Fruit fly (Drosophila melanogaster) whole organism, larva: ENCODE measurements around the gene retinin.

Source experiments
- noc ChIP-seq: fragments of 200-800 bp; sonication (Bioruptor generic); optimal IDR thresholded peaks from 3 replicates; lab custom pipeline; 2019; ENCODE audit warnings: missing biosample characterization, mild to moderate bottlenecking, missing genetic modification characterization, moderate library complexity

retinin gene

DNA sequence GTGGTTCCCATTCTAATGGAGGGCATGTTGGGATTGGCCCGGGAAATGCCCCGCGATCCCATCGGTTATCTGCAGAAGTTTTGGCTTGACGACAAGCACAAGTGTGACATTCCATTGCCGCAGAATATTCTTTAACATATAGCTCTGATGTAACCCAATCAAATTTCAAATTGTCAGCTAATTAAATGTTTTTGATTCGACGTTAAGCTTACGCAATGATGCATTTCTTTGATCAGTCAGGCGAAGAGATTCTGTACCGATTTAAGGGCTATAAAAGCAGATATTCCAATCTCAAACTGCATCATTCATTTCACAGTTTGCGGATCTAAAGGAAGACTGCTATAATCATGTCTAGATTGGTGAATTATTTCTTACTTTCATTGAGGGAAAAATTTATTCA is at the start of gene retinin:
retinin (plus strand) TSS at position 301 of the 400 bp plus-strand sequence.
- no peak for TF ChIP-seq noc

- no peak for TF ChIP-seq noc
Measured at dm6 chr3L:16283821-16284220, 47.9 kb upstream of the retinin start, which contains the start of gene CG13048. CG13048 (minus strand) TSS chr3L:16283921.

DNA sequence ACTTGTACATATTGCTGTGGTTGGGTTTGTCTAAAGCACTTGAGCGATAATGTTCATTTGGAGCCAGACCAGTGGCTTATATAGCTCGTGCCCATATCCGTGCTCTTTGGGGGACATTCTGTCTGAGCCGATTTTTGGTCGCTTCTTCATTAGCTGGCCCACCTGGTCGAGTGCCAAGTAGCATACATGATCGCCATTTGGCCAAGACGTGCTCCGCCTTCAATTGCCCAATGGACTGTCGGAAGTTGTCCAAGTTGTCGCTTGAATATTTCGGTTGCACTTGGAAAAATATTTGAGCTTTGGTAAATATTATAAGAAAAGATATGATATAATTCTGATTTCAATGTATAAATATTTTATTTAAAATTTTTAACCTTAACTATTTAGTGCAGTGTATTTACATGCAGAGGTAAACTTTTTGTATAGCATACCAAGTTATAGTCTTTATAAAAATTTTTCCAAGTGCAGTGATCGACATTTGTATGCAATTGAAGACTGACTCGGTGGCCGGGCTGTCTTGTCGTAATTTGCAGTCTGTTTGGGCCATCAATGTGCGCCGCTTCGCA is 46.3 kb upstream of the retinin start, which contains the start of gene CG13047:
CG13047 (minus strand) TSS at position 51 of the 566 bp plus-strand sequence.
- TF ChIP-seq noc = no peak

dm6 chr3L:16286258-16286657 is 45.5 kb upstream of the retinin start:
- TF ChIP-seq noc = no peak

dm6 chr3L:16288322-16288721 is 43.4 kb upstream of the retinin start, which contains the start of gene CG13046:
CG13046 (minus strand) TSS chr3L:16288422.
- no peak for TF ChIP-seq noc

dm6 chr3L:16289067-16289466 is 42.7 kb upstream of the retinin start:
- TF ChIP-seq noc = no peak

dm6 chr3L:16290850-16291249 is 40.9 kb upstream of the retinin start, which contains the start of gene CG13045:
CG13045 (minus strand) TSS chr3L:16290950.
- no peak for TF ChIP-seq noc

DNA sequence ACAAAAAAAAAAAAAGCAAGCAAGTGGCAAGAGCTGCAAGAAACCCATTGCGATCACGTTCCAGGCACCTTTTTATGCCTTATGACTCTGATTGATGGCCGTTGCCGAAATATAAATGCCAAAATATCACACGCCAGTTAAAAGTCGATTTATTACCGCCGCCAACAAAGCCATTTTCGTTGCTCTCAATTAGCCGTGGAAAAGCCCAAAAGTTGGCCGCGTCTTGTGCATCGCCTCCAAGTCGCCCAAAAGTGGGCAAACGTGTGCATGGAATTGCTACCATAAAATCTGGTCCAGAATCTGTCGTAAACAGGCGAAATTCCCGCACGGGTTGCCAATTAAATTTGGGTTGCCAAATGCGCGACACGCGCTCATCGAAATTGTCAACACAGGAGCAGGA is 40.1 kb upstream of the retinin start:
- TF ChIP-seq noc = no peak

- no peak for TF ChIP-seq noc
Measured at dm6 chr3L:16295447-16295846, 36.3 kb upstream of the retinin start, which contains the start of gene CG4962. CG4962 (minus strand) TSS chr3L:16295547.

DNA sequence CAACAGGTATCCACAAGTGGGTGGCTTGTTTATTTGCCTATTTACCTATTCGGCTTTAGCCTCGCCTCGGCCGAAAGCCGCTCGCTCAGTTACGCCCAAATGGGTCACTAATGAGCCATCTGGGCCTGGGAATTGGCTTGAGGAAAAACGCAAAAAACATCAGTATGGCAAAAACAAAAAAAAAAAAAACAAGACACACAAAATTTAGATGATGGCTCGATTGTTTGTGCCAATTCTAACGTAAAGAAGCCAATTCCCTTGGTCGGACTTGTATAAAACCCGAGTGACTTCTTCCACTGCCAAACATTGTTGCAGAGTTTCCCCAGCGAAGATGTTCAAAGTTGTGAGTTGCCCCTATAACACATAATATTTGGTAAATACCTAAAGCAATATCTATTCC is 30.6 kb upstream of the retinin start, which contains the start of gene CG4982:
CG4982 (plus strand) TSS at position 301 of the 400 bp plus-strand sequence.
- TF ChIP-seq noc = no peak

DNA sequence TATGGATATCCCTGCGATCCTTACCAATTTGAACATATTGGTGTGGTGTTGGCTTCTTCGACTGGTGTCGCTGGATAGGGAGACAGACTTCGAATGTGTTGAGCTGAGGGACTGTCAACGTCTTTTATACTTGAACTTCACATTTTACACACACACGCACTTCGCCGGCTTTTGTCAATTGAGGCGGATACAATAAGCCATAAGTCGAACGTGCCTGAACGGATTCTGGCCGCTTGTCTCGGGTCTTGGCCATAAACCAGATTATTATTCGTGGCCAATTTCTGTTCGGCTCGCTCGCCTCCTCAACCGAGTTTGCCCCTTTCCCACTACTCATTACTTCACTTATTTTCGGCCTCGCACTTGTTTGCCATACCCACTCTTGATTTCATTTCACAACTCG is 28.7 kb upstream of the retinin start, which contains the start of gene CG13044:
CG13044 (minus strand) TSS at position 101 of the 400 bp plus-strand sequence.
- TF ChIP-seq noc = no peak

DNA sequence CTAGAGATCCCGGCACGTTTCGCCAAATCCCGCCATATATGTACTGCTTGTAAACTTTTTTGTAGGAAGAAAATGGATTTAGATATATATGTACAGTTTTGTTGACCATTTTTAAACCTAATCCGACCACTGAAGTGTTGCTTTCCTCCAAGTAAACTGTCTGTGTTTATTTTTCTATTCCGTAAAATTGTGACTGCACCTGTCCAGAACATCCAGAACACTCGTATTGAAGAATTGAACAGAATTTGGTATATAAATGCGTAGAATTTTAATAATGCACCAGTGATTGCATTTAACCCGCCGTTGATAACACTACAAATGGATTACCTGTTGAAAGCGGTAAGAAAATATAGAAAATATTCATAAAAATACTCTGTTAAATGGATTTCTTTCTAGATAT is 27.8 kb upstream of the retinin start, which contains the start of gene CG43249:
CG43249 (plus strand) TSS at position 301 of the 400 bp plus-strand sequence.
- TF ChIP-seq noc = no peak

dm6 chr3L:16305820-16306650 is 25.7 kb upstream of the retinin start, which contains the start of the genes CG13043 and CG13063:
CG13043 (minus strand) TSS chr3L:16305870.
CG13063 (plus strand) TSS chr3L:16306600.
- TF ChIP-seq noc = no peak

dm6 chr3L:16308380-16308779 is 23.4 kb upstream of the retinin start, which contains the start of gene CG13042:
CG13042 (minus strand) TSS chr3L:16308480.
- TF ChIP-seq noc = no peak

- TF ChIP-seq noc = peak; percentile 61
Measured at dm6 chr3L:16309972-16310371, 21.8 kb upstream of the retinin start.

DNA sequence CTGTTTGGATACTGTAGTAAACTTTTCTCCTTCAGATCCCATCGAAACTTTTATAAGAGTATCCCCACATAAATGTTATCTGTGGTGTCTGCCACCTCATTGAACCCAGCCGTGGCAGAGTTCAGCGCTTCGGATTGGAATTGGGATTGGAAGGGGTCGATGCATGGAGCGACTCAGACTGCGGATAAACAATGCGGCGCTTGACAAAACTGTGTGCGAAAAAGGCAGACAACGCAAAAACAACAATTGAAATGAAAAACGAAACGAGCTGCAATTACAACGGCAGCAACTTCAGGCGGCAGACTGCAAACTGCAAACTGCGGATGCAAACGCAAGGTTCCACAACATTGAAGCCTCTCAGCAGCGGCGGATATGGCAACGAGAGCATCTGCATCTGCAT is 17.7 kb upstream of the retinin start, which contains the start of gene CG13062:
CG13062 (plus strand) TSS at position 301 of the 400 bp plus-strand sequence.
- no peak for TF ChIP-seq noc

dm6 chr3L:16317724-16318123 is 14.0 kb upstream of the retinin start, which contains the start of gene Nplp3:
Nplp3 (plus strand) TSS chr3L:16318024.
- no peak for TF ChIP-seq noc
